Worm (Caenorhabditis elegans) whole organism, midembryonic: ENCODE data around the gene F18A1.1.

Experiments used
- T22C8.4 ChIP-seq: fragments of 200-800 bp; sonication (Bioruptor generic); IDR thresholded peaks from 2 replicates; pipeline ENCODE4 v1.3.6; 2022; ENCODE audit warnings: missing genetic modification characterization, missing compliant biosample characterization
- cog-1 ChIP-seq: sonication (generic microtip); optimal IDR thresholded peaks from 2 replicates; lab custom pipeline; 2016; ENCODE audit warnings: missing genetic modification characterization, missing compliant biosample characterization
- flt-1 ChIP-seq: fragments of 200-800 bp; sonication (Bioruptor generic); IDR thresholded peaks from 2 replicates; pipeline ENCODE4 v1.3.6; 2022; ENCODE audit warnings: missing genetic modification characterization, missing compliant biosample characterization
- klf-2 ChIP-seq: fragments of 200-800 bp; sonication (Bioruptor generic); conservative IDR thresholded peaks from 2 replicates; pipeline ENCODE4 v1.3.6; 2022; ENCODE audit warnings: missing genetic modification reagents, missing genetic modification characterization, missing compliant biosample characterization
- med-1 ChIP-seq: sonication (generic microtip); optimal IDR thresholded peaks from 2 replicates; lab custom pipeline; 2017; ENCODE audit warnings: missing genetic modification characterization, mild to moderate bottlenecking, missing compliant biosample characterization, antibody characterized with exemption, missing genetic modification reagents; ENCODE audit not compliant: insufficient read depth
- ref-1 ChIP-seq: fragments of 200-800 bp; sonication (Bioruptor generic); conservative IDR thresholded peaks from 2 replicates; pipeline ENCODE4 v1.3.6; 2022; ENCODE audit warnings: missing genetic modification reagents, missing genetic modification characterization, missing compliant biosample characterization
- tab-1 ChIP-seq: fragments of 200-800 bp; sonication (Bioruptor generic); IDR thresholded peaks from 2 replicates; pipeline ENCODE4 v1.3.6; 2022; ENCODE audit warnings: missing genetic modification characterization, missing compliant biosample characterization
- ztf-23 ChIP-seq: fragments of 200-800 bp; sonication (Bioruptor generic); IDR thresholded peaks from 2 replicates; pipeline ENCODE4 v1.3.6; 2022; ENCODE audit warnings: missing genetic modification reagents, missing genetic modification characterization, missing compliant biosample characterization
- ztf-29 ChIP-seq: fragments of 200-800 bp; sonication (Bioruptor generic); IDR thresholded peaks from 2 replicates; pipeline ENCODE4 v1.3.6; 2022; ENCODE audit warnings: missing genetic modification reagents, missing genetic modification characterization, missing compliant biosample characterization

Gene F18A1.1

DNA sequence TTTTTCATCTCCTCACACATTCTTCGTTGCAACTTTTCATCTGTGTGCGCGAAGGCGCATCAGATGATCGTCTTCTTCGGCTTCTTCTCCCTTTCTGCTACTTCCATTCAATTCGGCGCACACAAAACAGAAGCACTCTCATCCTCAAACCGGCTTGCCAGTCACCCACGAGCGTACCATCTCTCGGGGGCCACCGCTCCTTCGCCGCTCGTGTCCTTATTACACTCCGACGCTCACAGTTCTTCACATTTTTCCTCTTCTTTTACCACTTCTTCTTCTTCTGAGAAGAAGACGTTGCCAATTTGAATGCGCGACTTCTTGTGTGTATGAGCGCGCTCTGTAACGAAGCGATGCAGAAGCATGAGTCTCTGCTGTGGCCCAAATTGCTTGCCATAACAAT lies 6.2 kb upstream of the F18A1.1 start:
- TF ChIP-seq T22C8.4 (GFP tag; lab: Robert Waterston, UW) (no peak), ztf-23 (GFP tag; lab: Robert Waterston, UW) (no peak), tab-1 (GFP tag; lab: Robert Waterston, UW) (no peak), klf-2 (GFP tag; lab: Robert Waterston, UW) (no peak), cog-1 (tag; lab: Kevin White, UChicago) (no peak), flt-1 (GFP tag; lab: Robert Waterston, UW) (no peak), ztf-29 (no peak), ref-1 (GFP tag; lab: Robert Waterston, UW) (no peak), med-1 (no peak)

DNA sequence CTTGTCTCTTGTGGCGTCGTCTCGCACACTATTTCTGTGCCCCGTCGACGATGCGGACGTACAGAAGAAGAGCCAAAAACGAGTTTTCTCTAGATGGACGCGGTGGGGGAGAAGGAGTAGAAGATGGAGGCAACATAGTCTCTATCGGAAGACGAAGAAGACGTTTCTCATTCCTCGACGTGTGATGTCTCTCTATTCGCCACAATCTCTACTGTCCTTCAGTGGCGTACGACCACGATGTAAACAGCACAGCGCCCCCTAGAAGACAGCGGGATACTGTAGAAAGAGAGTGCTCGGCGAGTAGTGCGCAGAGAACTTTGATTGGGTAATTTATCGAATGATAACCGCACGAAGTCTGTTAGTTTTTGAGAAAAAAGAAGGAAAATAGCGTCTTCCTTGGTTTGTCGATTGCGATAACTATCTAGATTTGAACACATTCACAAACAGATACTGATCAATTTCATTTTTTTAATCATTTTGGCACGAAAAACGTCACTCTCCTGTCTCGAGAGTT lies 5.1 kb upstream of the F18A1.1 start:
- TF ChIP-seq med-1 (no peak), klf-2 (GFP tag; lab: Robert Waterston, UW) (no peak), T22C8.4 (GFP tag; lab: Robert Waterston, UW) (no peak), tab-1 (GFP tag; lab: Robert Waterston, UW) (no peak), ztf-23 (GFP tag; lab: Robert Waterston, UW) (no peak), flt-1 (GFP tag; lab: Robert Waterston, UW) (no peak), cog-1 (tag; lab: Kevin White, UChicago) (no peak), ref-1 (GFP tag; lab: Robert Waterston, UW) (no peak), ztf-29 (no peak)

DNA sequence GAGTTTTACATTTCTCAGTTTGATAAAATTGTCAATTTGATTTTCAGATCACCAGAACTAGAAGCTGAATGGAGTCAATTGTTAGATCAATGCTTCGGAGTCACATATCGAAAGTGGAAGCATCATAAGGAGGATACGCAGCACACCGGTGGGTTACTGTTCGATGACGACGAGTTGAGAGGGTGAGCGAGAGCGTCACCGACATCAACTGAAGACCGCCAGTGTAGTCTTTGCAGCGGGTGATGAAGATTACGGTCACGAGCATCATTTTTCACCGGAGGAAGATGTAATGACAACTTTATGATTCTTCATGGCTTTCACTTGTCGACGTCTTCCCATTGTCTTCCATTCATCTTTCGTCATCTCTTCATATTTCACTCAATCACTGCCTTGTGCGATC lies 2.8 kb upstream of the F18A1.1 start, which contains the start of gene lin-26:
Gene lin-26 (plus strand): TSS at position 301 of the 400 bp plus-strand sequence.
- no peak for TF ChIP-seq ztf-29
- no peak for TF ChIP-seq flt-1 (GFP tag; lab: Robert Waterston, UW)
- no peak for TF ChIP-seq ztf-23 (GFP tag; lab: Robert Waterston, UW)
- TF ChIP-seq med-1 = no peak

DNA sequence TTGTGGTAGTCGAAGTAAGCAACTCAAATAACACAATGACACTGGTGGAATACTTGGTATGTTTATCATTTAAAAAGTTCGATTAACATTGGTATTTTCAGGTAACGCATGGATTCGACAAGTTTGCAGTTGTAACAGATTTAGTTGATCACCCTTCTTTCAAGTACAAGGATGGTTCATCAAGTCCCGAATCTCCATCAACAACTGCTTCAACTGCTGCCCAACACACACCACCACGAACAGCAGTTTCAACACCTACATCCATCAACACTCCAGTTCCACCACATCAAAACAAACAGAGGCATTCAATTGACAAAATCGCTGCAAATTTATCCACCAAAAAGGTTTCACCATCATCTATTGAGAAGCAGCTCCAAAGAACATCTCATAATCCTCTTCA lies 2.2 kb upstream of the F18A1.1 start:
- TF ChIP-seq flt-1 (GFP tag; lab: Robert Waterston, UW) (no peak), T22C8.4 (GFP tag; lab: Robert Waterston, UW) (no peak), ref-1 (GFP tag; lab: Robert Waterston, UW) (no peak), klf-2 (GFP tag; lab: Robert Waterston, UW) (no peak), ztf-29 (no peak)

DNA sequence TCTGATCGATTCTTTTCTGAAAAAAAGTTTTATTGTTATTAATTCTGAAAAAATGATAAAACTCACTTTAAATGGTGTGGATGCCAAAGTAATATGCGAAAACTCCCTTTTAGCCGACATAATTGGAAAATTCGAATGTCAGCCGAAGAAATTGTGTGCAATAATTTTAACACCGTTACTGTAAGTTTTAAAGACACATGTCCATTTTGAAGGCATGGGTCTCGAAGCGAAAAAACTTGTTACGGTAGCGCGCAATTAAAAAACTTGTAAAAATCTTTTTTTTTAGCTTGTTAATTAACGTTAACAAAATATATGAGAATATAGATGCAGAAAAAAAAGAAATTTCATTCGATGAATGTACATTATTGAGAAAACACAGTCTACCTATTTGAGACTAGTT lies 5.7 kb downstream of the F18A1.1 start, which contains the start of gene pid-1:
Gene pid-1 (minus strand): TSS at position 173 of the 400 bp plus-strand sequence.
- no peak for TF ChIP-seq ztf-29
- no peak for TF ChIP-seq klf-2 (GFP tag; lab: Robert Waterston, UW)
- TF ChIP-seq med-1 = no peak
- TF ChIP-seq T22C8.4 (GFP tag; lab: Robert Waterston, UW) = no peak
- TF ChIP-seq cog-1 (tag; lab: Kevin White, UChicago) = no peak
- TF ChIP-seq ref-1 (GFP tag; lab: Robert Waterston, UW) = no peak

DNA sequence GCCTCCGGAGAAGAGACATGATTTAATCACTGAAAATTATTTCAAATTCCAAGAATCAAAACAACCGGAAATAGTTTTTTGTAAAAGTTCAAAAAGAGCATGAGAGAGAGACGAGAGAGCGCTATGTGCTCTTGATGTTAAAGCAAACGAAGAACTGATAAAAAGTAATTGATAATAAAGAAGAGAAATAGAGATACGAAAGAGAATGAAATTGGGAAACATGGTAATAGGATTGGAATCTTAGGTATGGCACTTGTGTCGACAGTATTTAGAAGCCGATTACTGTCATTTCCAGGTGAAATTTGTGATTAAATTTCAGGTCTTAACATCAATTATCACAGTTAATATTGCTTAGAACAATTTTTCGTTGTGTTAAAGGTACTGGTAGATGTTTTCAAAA lies 9.2 kb downstream of the F18A1.1 start, which contains the start of gene nhx-2:
Gene nhx-2 (minus strand): TSS at position 29 of the 400 bp plus-strand sequence.
- TF ChIP-seq ztf-29 = no peak

DNA sequence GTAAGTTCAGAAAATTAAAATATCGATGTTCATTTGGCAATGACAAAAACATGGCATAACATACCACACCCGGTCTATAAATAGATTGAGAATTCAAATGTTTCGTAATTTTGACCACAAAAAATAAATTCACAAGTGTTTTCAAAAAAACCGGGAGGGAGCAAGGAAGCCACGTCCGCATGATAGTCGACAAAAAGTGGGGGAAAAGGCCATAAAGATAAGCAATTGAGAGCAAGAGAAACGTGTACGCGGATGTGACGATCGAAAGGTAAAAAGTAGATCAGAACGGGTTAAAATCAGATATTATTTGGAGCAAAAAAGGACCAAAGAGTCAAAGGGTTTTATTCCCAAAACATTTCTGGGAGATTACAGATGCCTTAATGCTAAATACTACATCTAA lies 10.1 kb downstream of the F18A1.1 start:
- no peak for TF ChIP-seq cog-1 (tag; lab: Kevin White, UChicago)
- no peak for TF ChIP-seq T22C8.4 (GFP tag; lab: Robert Waterston, UW)
- no peak for TF ChIP-seq flt-1 (GFP tag; lab: Robert Waterston, UW)
- no peak for TF ChIP-seq klf-2 (GFP tag; lab: Robert Waterston, UW)
- TF ChIP-seq ref-1 (GFP tag; lab: Robert Waterston, UW) = no peak

DNA sequence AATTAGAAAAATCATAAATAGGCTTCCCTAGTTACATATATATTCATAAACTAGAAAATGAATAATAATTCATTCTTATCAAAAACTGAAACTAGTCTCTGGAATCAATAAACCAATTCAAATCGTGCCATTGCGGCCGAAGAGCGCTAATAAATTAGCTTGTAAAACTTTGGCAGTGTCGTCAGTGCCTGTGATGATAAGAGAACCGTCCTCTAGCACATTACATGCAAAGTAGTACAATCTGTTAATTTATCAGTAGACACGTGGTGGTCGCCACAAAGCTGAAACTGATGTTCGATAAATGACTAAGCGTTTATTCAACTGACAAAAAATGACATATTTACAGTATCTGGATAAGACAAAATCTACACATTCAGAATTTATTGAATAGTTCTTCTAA lies 10.9 kb downstream of the F18A1.1 start:
- TF ChIP-seq ztf-29 (no peak), ztf-23 (GFP tag; lab: Robert Waterston, UW) (no peak), flt-1 (GFP tag; lab: Robert Waterston, UW) (no peak), klf-2 (GFP tag; lab: Robert Waterston, UW) (no peak), cog-1 (tag; lab: Kevin White, UChicago) (no peak), med-1 (no peak), T22C8.4 (GFP tag; lab: Robert Waterston, UW) (no peak), ref-1 (GFP tag; lab: Robert Waterston, UW) (no peak), tab-1 (GFP tag; lab: Robert Waterston, UW) (no peak)

DNA sequence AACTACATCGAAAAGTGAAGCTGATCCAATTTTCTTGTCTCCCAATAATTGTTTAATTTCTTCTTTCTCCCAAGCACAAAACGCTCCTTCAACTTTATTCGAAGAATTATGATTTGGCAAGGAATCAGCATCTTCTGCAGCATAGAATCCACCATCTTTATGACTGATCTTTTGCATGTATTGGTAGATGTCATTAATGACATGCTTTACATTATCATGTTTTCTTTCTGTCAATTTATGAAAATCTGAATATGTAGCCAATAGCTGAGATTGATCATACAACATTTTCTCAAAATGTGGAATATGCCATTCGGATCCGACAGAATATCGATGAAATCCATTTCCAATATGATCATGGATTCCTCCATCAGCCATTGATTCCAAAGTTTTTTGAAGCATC lies 12.5 kb downstream of the F18A1.1 start:
- TF ChIP-seq ztf-23 (GFP tag; lab: Robert Waterston, UW) (no peak), ztf-29 (no peak), flt-1 (GFP tag; lab: Robert Waterston, UW) (no peak), tab-1 (GFP tag; lab: Robert Waterston, UW) (no peak)

DNA sequence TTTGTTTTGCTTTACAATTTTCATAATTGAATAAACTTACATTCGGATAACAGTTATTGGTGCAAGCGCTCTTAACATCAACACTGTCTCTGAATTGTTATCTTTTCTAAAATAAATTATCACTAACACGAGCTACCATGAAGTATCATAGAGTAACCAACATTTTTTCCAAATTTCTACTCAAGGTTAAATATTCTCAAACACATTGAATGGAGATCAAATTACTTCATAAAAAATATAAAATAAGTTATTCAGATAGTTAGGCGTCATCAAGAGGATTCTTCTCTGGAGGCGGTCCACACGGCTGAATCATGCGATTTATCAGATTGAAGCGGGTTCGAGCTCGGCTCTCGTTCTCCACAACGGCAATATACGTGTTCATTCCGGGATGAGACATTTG lies 13.7 kb downstream of the F18A1.1 start, which contains the start of gene B0495.5:
Gene B0495.5 (minus strand): TSS at position 101 of the 400 bp plus-strand sequence.
- TF ChIP-seq ztf-23 (GFP tag; lab: Robert Waterston, UW) (no peak), ref-1 (GFP tag; lab: Robert Waterston, UW) (no peak), cog-1 (tag; lab: Kevin White, UChicago) (no peak), tab-1 (GFP tag; lab: Robert Waterston, UW) (no peak), klf-2 (GFP tag; lab: Robert Waterston, UW) (no peak), flt-1 (GFP tag; lab: Robert Waterston, UW) (no peak), T22C8.4 (GFP tag; lab: Robert Waterston, UW) (no peak)

DNA sequence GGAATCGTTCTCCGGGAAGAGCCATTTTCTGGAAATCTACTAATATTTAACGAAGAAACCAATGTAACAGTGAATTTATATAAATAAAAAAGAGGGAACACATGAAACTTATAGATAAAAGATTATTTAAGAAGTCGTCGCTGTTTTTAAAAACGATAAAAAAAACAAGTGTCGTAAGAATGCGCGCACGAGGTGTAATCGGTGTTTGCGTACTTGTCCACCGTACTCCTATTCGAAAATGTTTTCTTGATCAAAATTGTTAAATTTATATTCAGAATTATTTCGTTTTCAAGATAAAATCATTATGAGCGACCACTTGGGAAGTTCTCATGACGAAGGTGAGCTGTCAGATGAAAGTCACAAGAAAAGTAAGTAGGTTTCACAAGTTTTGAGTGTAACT lies 14.3 kb downstream of the F18A1.1 start, which contains the start of the genes moa-2 and cdk-11.1:
Gene moa-2 (minus strand): TSS at position 25 of the 400 bp plus-strand sequence.
Gene cdk-11.1 (plus strand): TSS at position 227 of the 400 bp plus-strand sequence.
- TF ChIP-seq cog-1 (tag; lab: Kevin White, UChicago) = no peak
- TF ChIP-seq T22C8.4 (GFP tag; lab: Robert Waterston, UW) = no peak
- TF ChIP-seq ztf-23 (GFP tag; lab: Robert Waterston, UW) = no peak
- TF ChIP-seq klf-2 (GFP tag; lab: Robert Waterston, UW) = no peak
- TF ChIP-seq med-1 = no peak
